Worm (Caenorhabditis elegans): ENCODE results near the gene R105.5.

ce11 chrIV:4637840-4638239, 1.7 kb downstream of the R105.5 start, which contains the start of gene F19C7.8:
- no peak for TF ChIP-seq ceh-43 (GFP tag; optimal IDR thresholded peaks at IDR 0.05)
- no peak for TF ChIP-seq ceh-83 (GFP tag; optimal IDR thresholded peaks at IDR 0.05)
- no peak for TF ChIP-seq blmp-1 (tag; optimal IDR thresholded peaks at IDR 0.05)
- TF ChIP-seq sem-2 (GFP tag; optimal IDR thresholded peaks at IDR 0.05): no peak
- no peak for TF ChIP-seq elt-1 (tag; optimal IDR thresholded peaks at IDR 0.05; ENCODE audit: borderline replicate concordance, insufficient read depth)
- TF ChIP-seq mep-1 (tag; optimal IDR thresholded peaks at IDR 0.05): no peak
- no peak for TF ChIP-seq nhr-76 (tag; optimal IDR thresholded peaks at IDR 0.05)
